Worm (Caenorhabditis elegans) whole organism, L2 larva: ENCODE measurements around the gene F19C7.4.

Experiments used
- F13H6.1 ChIP-seq: sonication (generic microtip); optimal IDR thresholded peaks from 2 replicates; lab custom pipeline; 2016; ENCODE audit warnings: missing genetic modification characterization, missing compliant biosample characterization
- R02D3.7 ChIP-seq: fragments of 150-350 bp; optimal IDR thresholded peaks from 2 replicates; lab custom pipeline; 2014; ENCODE audit warnings: missing biosample characterization, missing genetic modification characterization
- Y55F3AM.14 ChIP-seq: fragments of 200-800 bp; sonication (Bioruptor generic); optimal IDR thresholded peaks from 2 replicates; lab custom pipeline; 2018; ENCODE audit warnings: mild to moderate bottlenecking, missing genetic modification characterization, missing compliant biosample characterization
- alr-1 ChIP-seq: fragments of 150-350 bp; optimal IDR thresholded peaks from 2 replicates; lab custom pipeline; 2014; ENCODE audit warnings: missing biosample characterization, missing genetic modification characterization
- ama-1 ChIP-seq: fragments of 150-350 bp; optimal IDR thresholded peaks from 2 replicates; lab custom pipeline; 2018; ENCODE audit warnings: inconsistent platforms
- ceh-16 ChIP-seq: fragments of 150-350 bp; optimal IDR thresholded peaks from 2 replicates; lab custom pipeline; 2014; ENCODE audit warnings: missing biosample characterization, missing genetic modification characterization
- crh-2 ChIP-seq: sonication (generic microtip); optimal IDR thresholded peaks from 2 replicates; lab custom pipeline; 2017; ENCODE audit warnings: missing biosample characterization, missing genetic modification characterization
- dmd-4 ChIP-seq: sonication (generic microtip); optimal IDR thresholded peaks from 2 replicates; lab custom pipeline; 2017; ENCODE audit warnings: missing biosample characterization, missing genetic modification characterization
- egl-27 ChIP-seq: sonication (generic microtip); optimal IDR thresholded peaks from 3 replicates; lab custom pipeline; 2017; ENCODE audit warnings: missing biosample characterization, missing genetic modification reagents, missing genetic modification characterization
- elt-1 ChIP-seq: fragments of 150-350 bp; optimal IDR thresholded peaks from 2 replicates; lab custom pipeline; 2014; ENCODE audit warnings: missing biosample characterization, missing genetic modification characterization
- elt-3 ChIP-seq: sonication (generic microtip); optimal IDR thresholded peaks from 2 replicates; lab custom pipeline; 2017; ENCODE audit warnings: missing biosample characterization, missing genetic modification characterization
- fos-1 ChIP-seq: fragments of 150-350 bp; optimal IDR thresholded peaks from 2 replicates; lab custom pipeline; 2014; ENCODE audit warnings: missing biosample characterization, missing genetic modification characterization
- gmeb-1 ChIP-seq: fragments of 150-350 bp; optimal IDR thresholded peaks from 2 replicates; lab custom pipeline; 2014; ENCODE audit warnings: missing biosample characterization, missing genetic modification characterization
- lin-11 ChIP-seq: fragments of 150-350 bp; sonication (generic microtip); optimal IDR thresholded peaks from 2 replicates; lab custom pipeline; 2014; ENCODE audit warnings: missing biosample characterization, missing genetic modification characterization, inconsistent platforms, mixed read lengths
- lin-39 ChIP-seq: fragments of 150-350 bp; optimal IDR thresholded peaks from 2 replicates; lab custom pipeline; 2014; ENCODE audit warnings: missing biosample characterization, missing genetic modification reagents, missing genetic modification characterization
- lsy-2 ChIP-seq, 2 experiments: fragments of 150-350 bp in 1 of 2; sonication (generic microtip) in 1 of 2; optimal IDR thresholded peaks; 2 replicates each; lab custom pipeline; 2014 to 2017; ENCODE audit warnings: missing biosample characterization in 2 of 2, missing genetic modification characterization in 2 of 2
- mab-5 ChIP-seq: fragments of 150-350 bp; optimal IDR thresholded peaks from 2 replicates; lab custom pipeline; 2014; ENCODE audit warnings: missing biosample characterization, missing genetic modification characterization
- mdl-1 ChIP-seq, 2 experiments: fragments of 150-350 bp in 1 of 2; sonication (generic microtip) in 1 of 2; optimal IDR thresholded peaks; 2 replicates each; lab custom pipeline; 2017; ENCODE audit warnings: missing biosample characterization in 2 of 2, missing genetic modification characterization in 2 of 2
- nhr-12 ChIP-seq: fragments of 150-350 bp; optimal IDR thresholded peaks from 2 replicates; lab custom pipeline; 2014; ENCODE audit warnings: missing biosample characterization, missing genetic modification characterization
- nhr-129 ChIP-seq: fragments of 150-350 bp; optimal IDR thresholded peaks from 2 replicates; lab custom pipeline; 2014; ENCODE audit warnings: missing biosample characterization, missing genetic modification characterization
- nhr-23 ChIP-seq: fragments of 150-350 bp; optimal IDR thresholded peaks from 2 replicates; lab custom pipeline; 2014; ENCODE audit warnings: missing biosample characterization, missing genetic modification reagents, missing genetic modification characterization
- nhr-237 ChIP-seq: fragments of 150-350 bp; optimal IDR thresholded peaks from 2 replicates; lab custom pipeline; 2014; ENCODE audit warnings: missing biosample characterization, missing genetic modification characterization
- nhr-6 ChIP-seq: fragments of 150-350 bp; optimal IDR thresholded peaks from 2 replicates; lab custom pipeline; 2014; ENCODE audit warnings: missing biosample characterization, missing genetic modification characterization
- sem-4 ChIP-seq: fragments of 150-350 bp; optimal IDR thresholded peaks from 2 replicates; lab custom pipeline; 2014; ENCODE audit warnings: missing biosample characterization, missing genetic modification reagents, missing genetic modification characterization
- skn-1 ChIP-seq: sonication (generic microtip); optimal IDR thresholded peaks from 2 replicates; lab custom pipeline; 2017; ENCODE audit warnings: missing biosample characterization, missing genetic modification characterization
- sma-3 ChIP-seq: sonication (generic microtip); optimal IDR thresholded peaks from 2 replicates; lab custom pipeline; 2016; ENCODE audit warnings: missing genetic modification reagents, missing genetic modification characterization, missing compliant biosample characterization
- sma-9 ChIP-seq, 2 experiments: fragments of 150-350 bp in 1 of 2; sonication (generic microtip) in 1 of 2; optimal IDR thresholded peaks; 2 replicates each; lab custom pipeline; 2014 to 2016; ENCODE audit warnings: missing genetic modification characterization in 2 of 2, mild to moderate bottlenecking in 1 of 2, missing biosample characterization in 1 of 2, missing compliant biosample characterization in 1 of 2, missing genetic modification reagents in 1 of 2, moderate library complexity in 1 of 2
- snpc-4 ChIP-seq: fragments of 150-350 bp; optimal IDR thresholded peaks from 2 replicates; lab custom pipeline; 2014; ENCODE audit warnings: missing biosample characterization, missing genetic modification characterization
- unc-39 ChIP-seq: fragments of 150-350 bp; optimal IDR thresholded peaks from 2 replicates; lab custom pipeline; 2014; ENCODE audit warnings: missing biosample characterization, missing genetic modification characterization
- unc-55 ChIP-seq: fragments of 150-350 bp; sonication (generic microtip); optimal IDR thresholded peaks from 3 replicates; lab custom pipeline; 2014; ENCODE audit warnings: missing biosample characterization, missing genetic modification reagents, missing genetic modification characterization
- unc-62 ChIP-seq: fragments of 150-350 bp; optimal IDR thresholded peaks from 2 replicates; lab custom pipeline; 2014; ENCODE audit warnings: missing biosample characterization, missing genetic modification reagents, missing genetic modification characterization
- zag-1 ChIP-seq: fragments of 150-350 bp; optimal IDR thresholded peaks from 2 replicates; lab custom pipeline; 2014; ENCODE audit warnings: missing biosample characterization, missing genetic modification characterization
- ztf-11 ChIP-seq: sonication (generic microtip); optimal IDR thresholded peaks from 2 replicates; lab custom pipeline; 2017; ENCODE audit warnings: missing biosample characterization, missing genetic modification characterization
- ztf-4 ChIP-seq: fragments of 150-350 bp; optimal IDR thresholded peaks from 2 replicates; lab custom pipeline; 2014; ENCODE audit warnings: missing biosample characterization, missing genetic modification characterization

The F19C7.4 gene

DNA sequence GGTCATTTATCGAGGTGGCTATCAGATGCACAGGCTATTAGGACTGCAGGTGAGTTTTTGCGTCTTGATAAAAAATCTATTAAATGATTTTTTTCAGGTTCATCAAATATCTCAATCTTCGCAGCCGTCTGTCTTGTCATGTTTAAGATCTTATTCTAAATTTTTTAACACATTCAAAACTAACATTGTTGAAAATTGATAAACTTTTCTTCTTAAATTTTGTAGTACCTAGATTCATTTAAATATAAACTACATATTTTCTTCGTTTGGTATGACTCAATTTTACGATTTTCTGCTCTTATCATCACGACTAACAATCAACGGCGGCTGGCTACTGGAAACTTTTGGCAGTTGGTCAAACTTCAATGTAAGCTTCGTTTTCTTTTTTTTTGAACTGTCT is at the start of gene F19C7.4:
TSS of gene F19C7.4 (plus strand) at position 301 of the 400 bp plus-strand sequence.
- TF ChIP-seq sem-4, result no peak
- peak; percentile 26 for TF ChIP-seq fos-1 (tag; lab: Kevin White, UChicago)
- no peak for TF ChIP-seq sma-3 (GFP tag; lab: Kevin White, UChicago)

DNA sequence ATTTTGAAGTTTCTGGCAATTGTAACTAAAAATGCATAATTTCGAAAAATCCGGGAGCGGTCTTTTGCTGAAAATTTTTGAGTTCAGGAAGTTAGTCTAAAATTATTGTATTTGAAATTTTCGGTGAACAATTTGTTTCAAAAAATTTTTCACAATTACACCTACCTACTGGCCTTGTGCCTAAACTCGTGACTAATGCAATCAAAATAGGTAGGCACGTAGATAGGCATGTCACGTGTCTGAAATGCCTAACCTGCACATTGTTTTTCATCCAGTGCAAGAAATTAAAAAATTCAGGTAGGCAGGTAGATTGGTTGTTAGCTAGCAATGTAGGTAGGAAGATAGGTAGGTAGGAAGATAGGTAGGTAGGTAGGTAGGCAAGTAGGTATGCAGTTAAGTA is 45.5 kb upstream of the F19C7.4 start:
- TF ChIP-seq F13H6.1 (tag; lab: Kevin White, UChicago), result no peak
- TF ChIP-seq gmeb-1 (tag; lab: Kevin White, UChicago), result no peak
- TF ChIP-seq unc-55 (GFP tag; lab: Kevin White, UChicago), result no peak
- TF ChIP-seq sem-4, result no peak
- TF ChIP-seq mab-5 (tag; lab: Kevin White, UChicago), result no peak
- no peak for TF ChIP-seq nhr-237 (tag; lab: Kevin White, UChicago)
- TF ChIP-seq skn-1 (tag; lab: Kevin White, UChicago), result no peak
- TF ChIP-seq nhr-129 (tag; lab: Kevin White, UChicago), result no peak
- no peak for TF ChIP-seq lin-39 (tag; lab: Kevin White, UChicago)

- TF ChIP-seq fos-1 (tag; lab: Kevin White, UChicago) (peak; percentile 9), F13H6.1 (tag; lab: Kevin White, UChicago) (peak; percentile 39), crh-2 (tag; lab: Kevin White, UChicago) (peak; percentile 51), egl-27 (tag; lab: Kevin White, UChicago) (no peak), lin-39 (tag; lab: Kevin White, UChicago) (no peak), gmeb-1 (tag; lab: Kevin White, UChicago) (no peak), snpc-4 (tag; lab: Kevin White, UChicago) (no peak)
Observed at ce11 chrIV:4557731-4558130, 44.9 kb upstream of the F19C7.4 start.

DNA sequence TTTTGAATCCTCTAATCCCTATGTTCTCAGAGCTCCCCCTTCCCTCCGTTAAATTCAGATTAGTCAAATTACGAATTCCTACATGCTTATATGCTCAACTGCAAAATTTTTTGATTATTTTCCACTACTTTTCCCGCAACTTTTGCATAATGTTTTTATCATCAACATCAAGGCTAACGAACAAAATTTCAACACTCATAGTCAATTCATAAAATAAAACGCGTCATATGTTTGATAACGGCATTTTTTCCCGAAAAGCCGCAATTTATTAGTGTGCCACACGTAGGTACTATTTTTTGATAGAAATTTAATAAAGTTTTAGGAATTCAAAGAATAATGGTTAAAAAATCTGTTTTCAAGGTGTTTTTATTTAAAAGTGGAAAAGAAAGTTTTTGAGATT is 43.5 kb upstream of the F19C7.4 start:
- TF ChIP-seq fos-1 (tag; lab: Kevin White, UChicago) (peak; percentile 67), gmeb-1 (tag; lab: Kevin White, UChicago) (peak; percentile 14), Y55F3AM.14 (GFP tag; lab: Kevin White, UChicago) (no peak)
- TF ChIP-seq, all 48 proteins: peak for 2

ce11 chrIV:4562599-4563116 is 40.0 kb upstream of the F19C7.4 start, which contains the start of gene igeg-1:
Gene igeg-1 (plus strand): TSS chrIV:4562649.
- TF ChIP-seq unc-39 (no peak), fos-1 (tag; lab: Kevin White, UChicago) (peak; percentile 67), sma-9 (GFP tag; optimal IDR thresholded peaks at IDR 0.05; lab: Kevin White, UChicago) (no peak), sma-9 (tag; optimal IDR thresholded peaks at IDR 0.05; lab: Kevin White, UChicago) (no peak), crh-2 (tag; lab: Kevin White, UChicago) (peak; percentile 7)
- TF ChIP-seq, all 48 proteins: peak for 2

- no peak for TF ChIP-seq R02D3.7 (tag; lab: Kevin White, UChicago)
- TF ChIP-seq ama-1 (lab: Kevin White, UChicago), result no peak
- TF ChIP-seq ztf-11 (tag; lab: Kevin White, UChicago), result no peak
- no peak for TF ChIP-seq crh-2 (tag; lab: Kevin White, UChicago)
- TF ChIP-seq ceh-16 (tag; lab: Kevin White, UChicago), result no peak
- TF ChIP-seq gmeb-1 (tag; lab: Kevin White, UChicago), result no peak
- TF ChIP-seq nhr-12 (tag; lab: Kevin White, UChicago), result no peak
- TF ChIP-seq nhr-6, result no peak
- no peak for TF ChIP-seq zag-1
- TF ChIP-seq elt-1 (tag; lab: Kevin White, UChicago), result no peak
Observed at ce11 chrIV:4564541-4564940, 38.1 kb upstream of the F19C7.4 start.

DNA sequence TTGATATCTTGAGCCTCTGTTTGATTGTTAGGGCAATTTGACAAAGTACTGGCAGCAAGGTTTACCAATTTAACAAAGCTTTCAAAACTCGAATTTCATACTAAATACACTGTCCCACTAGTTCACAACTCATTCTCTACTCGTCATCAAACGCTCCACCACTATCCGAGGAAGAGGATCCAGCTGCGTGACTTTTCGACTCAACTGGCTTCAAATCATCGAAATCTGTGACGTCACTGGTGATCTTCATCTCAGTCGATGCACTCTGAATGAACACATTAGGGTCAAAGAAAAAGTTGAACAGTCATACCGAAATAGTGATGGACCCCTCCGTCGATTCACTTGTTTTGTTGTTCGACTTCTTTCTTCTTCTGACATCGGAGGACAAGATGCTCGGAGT is 36.8 kb upstream of the F19C7.4 start:
- TF ChIP-seq dmd-4 (tag; lab: Kevin White, UChicago) (no peak), skn-1 (tag; lab: Kevin White, UChicago) (no peak), nhr-129 (tag; lab: Kevin White, UChicago) (no peak), ztf-4 (tag; lab: Kevin White, UChicago) (no peak), lsy-2 (tag; optimal IDR thresholded peaks at IDR 0.05; lab: Kevin White, UChicago) (no peak), unc-62 (GFP tag; lab: Kevin White, UChicago) (no peak), nhr-23 (tag; lab: Kevin White, UChicago) (no peak), alr-1 (no peak), sma-9 (GFP tag; optimal IDR thresholded peaks at IDR 0.05; lab: Kevin White, UChicago) (no peak), sma-9 (tag; optimal IDR thresholded peaks at IDR 0.05; lab: Kevin White, UChicago) (no peak), mab-5 (tag; lab: Kevin White, UChicago) (no peak), mdl-1 (tag; optimal IDR thresholded peaks at IDR 0.05; lab: Kevin White, UChicago) (no peak), lin-11 (tag; lab: Kevin White, UChicago) (no peak), ceh-16 (tag; lab: Kevin White, UChicago) (no peak), crh-2 (tag; lab: Kevin White, UChicago) (no peak), elt-1 (tag; lab: Kevin White, UChicago) (no peak), elt-3 (tag; lab: Kevin White, UChicago) (no peak)
